Worm (Caenorhabditis elegans) whole organism, L4 larva: ENCODE measurements around the gene grl-2.

Experiments
- F10B5.3 ChIP-seq: sonication (generic microtip); optimal IDR thresholded peaks from 2 replicates; lab custom pipeline; 2016; ENCODE audit warnings: mild to moderate bottlenecking, missing genetic modification characterization, missing compliant biosample characterization
- F26F4.8 ChIP-seq: fragments of 200-800 bp; sonication (Bioruptor generic); conservative IDR thresholded peaks from 2 replicates; pipeline ENCODE4 v1.3.6; 2022; ENCODE audit warnings: missing genetic modification characterization, missing compliant biosample characterization
- ama-1 ChIP-seq: fragments of 150-350 bp; optimal IDR thresholded peaks from 2 replicates; lab custom pipeline; 2014; ENCODE audit warnings: inconsistent platforms, mixed read lengths
- ceh-82 ChIP-seq: sonication (generic microtip); optimal IDR thresholded peaks from 2 replicates; lab custom pipeline; 2017; ENCODE audit warnings: missing biosample characterization, missing genetic modification characterization
- dpl-1 ChIP-seq: fragments of 150-350 bp; optimal IDR thresholded peaks from 2 replicates; lab custom pipeline; 2014; ENCODE audit warnings: missing biosample characterization, missing genetic modification reagents, missing genetic modification characterization
- fkh-10 ChIP-seq: fragments of 150-350 bp; optimal IDR thresholded peaks from 2 replicates; lab custom pipeline; 2014; ENCODE audit warnings: missing biosample characterization, missing genetic modification reagents, missing genetic modification characterization
- hif-1 ChIP-seq, 2 experiments: sonication (generic microtip); optimal IDR thresholded peaks; 2 replicates each; lab custom pipeline; 2016 to 2017; ENCODE audit warnings: missing compliant biosample characterization in 2 of 2, missing genetic modification characterization in 2 of 2, missing genetic modification reagents in 2 of 2, missing genotype in 2 of 2, mild to moderate bottlenecking in 1 of 2
- hmg-1.1 ChIP-seq: fragments of 200-800 bp; sonication (Bioruptor generic); IDR thresholded peaks from 2 replicates; pipeline ENCODE4 v1.3.6; 2022; ENCODE audit warnings: missing genetic modification reagents, missing genetic modification characterization, missing compliant biosample characterization
- lin-13 ChIP-seq: fragments of 150-350 bp; optimal IDR thresholded peaks from 2 replicates; lab custom pipeline; 2014; ENCODE audit warnings: missing biosample characterization, missing genetic modification reagents, missing genetic modification characterization
- nhr-25 ChIP-seq: sonication (generic microtip); optimal IDR thresholded peaks from 2 replicates; lab custom pipeline; 2017; ENCODE audit warnings: missing genetic modification characterization, mild to moderate bottlenecking, missing compliant biosample characterization, antibody characterized with exemption, moderate library complexity, borderline replicate concordance; ENCODE audit not compliant: insufficient read depth
- nhr-28 ChIP-seq: fragments of 150-350 bp; optimal IDR thresholded peaks from 2 replicates; lab custom pipeline; 2014; ENCODE audit warnings: missing biosample characterization, missing genetic modification characterization
- pha-4 ChIP-seq, 2 experiments: fragments of 150-350 bp in 1 of 2; fragments of 200-800 bp in 1 of 2; sonication (Bioruptor generic) in 1 of 2; IDR thresholded peaks in 1 of 2; optimal IDR thresholded peaks in 1 of 2; 2 replicates each; pipeline versions ENCODE4 v1.3.6 to Lab custom; 2014 to 2022; ENCODE audit warnings: missing genetic modification characterization in 2 of 2, missing genetic modification reagents in 2 of 2, missing biosample characterization in 1 of 2, missing compliant biosample characterization in 1 of 2
- snpc-4 ChIP-seq: fragments of 150-350 bp; optimal IDR thresholded peaks from 2 replicates; lab custom pipeline; 2014; ENCODE audit warnings: missing biosample characterization, missing genetic modification characterization
- tra-1 ChIP-seq: fragments of 200-800 bp; sonication (Bioruptor generic); IDR thresholded peaks from 2 replicates; pipeline ENCODE4 v1.3.6; 2022; ENCODE audit warnings: missing genetic modification reagents, missing genetic modification characterization, missing compliant biosample characterization

DNA sequence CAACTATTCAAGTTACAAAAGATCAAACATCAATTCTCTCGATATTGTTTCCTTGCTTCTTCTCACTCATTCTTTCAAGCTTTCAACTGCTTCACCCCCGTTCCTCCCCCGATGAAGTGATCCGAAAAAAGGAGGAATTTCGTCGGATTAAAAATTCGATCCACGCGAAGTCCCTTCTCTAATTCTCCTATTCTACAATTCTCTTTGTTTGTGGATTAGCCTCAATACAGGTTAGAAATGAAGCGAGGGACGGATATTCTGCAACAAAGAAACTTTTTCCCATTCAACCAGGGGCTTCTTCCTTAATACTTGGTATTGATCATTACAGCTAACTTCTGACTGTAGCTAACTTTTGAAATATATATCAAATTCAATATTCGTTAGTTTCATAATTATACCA is at the start of gene grl-2:
- no peak for TF ChIP-seq F26F4.8
- TF ChIP-seq ceh-82 (tag; lab: Kevin White, UChicago): no peak
- no peak for TF ChIP-seq pha-4 (GFP tag; IDR thresholded peaks at IDR 0.05; lab: Robert Waterston, UW)
- TF ChIP-seq pha-4 (tag; optimal IDR thresholded peaks at IDR 0.05; lab: Kevin White, UChicago): no peak
- TF ChIP-seq F10B5.3: no peak
- no peak for TF ChIP-seq snpc-4
- TF ChIP-seq dpl-1: no peak
- TF ChIP-seq fkh-10 (GFP tag; lab: Kevin White, UChicago): no peak
- TF ChIP-seq hmg-1.1 (GFP tag; lab: Robert Waterston, UW): no peak
- no peak for TF ChIP-seq nhr-28
- no peak for TF ChIP-seq tra-1
- TF ChIP-seq hif-1 (tag; optimal IDR thresholded peaks at IDR 0.05; lab: Kevin White, UChicago): no peak
- no peak for TF ChIP-seq lin-13 (GFP tag; lab: Kevin White, UChicago)
- no peak for TF ChIP-seq ama-1 (lab: Kevin White, UChicago)
- TF ChIP-seq nhr-25 (tag; lab: Kevin White, UChicago): no peak
